Worm (Caenorhabditis elegans) whole organism, L3 larva: ENCODE results near the gene elt-6.

Experiments
- R02D3.7 ChIP-seq: fragments of 150-350 bp; optimal IDR thresholded peaks from 2 replicates; lab custom pipeline; 2014; ENCODE audit warnings: missing biosample characterization, missing genetic modification characterization
- daf-12 ChIP-seq: fragments of 150-350 bp; optimal IDR thresholded peaks from 2 replicates; lab custom pipeline; 2014; ENCODE audit warnings: missing biosample characterization, missing genetic modification reagents, missing genetic modification characterization
- lsy-12 ChIP-seq: sonication (generic microtip); optimal IDR thresholded peaks from 2 replicates; lab custom pipeline; 2016; ENCODE audit warnings: mild to moderate bottlenecking, missing genetic modification characterization, missing compliant biosample characterization
- nfya-1 ChIP-seq: sonication (generic microtip); optimal IDR thresholded peaks from 2 replicates; lab custom pipeline; 2017; ENCODE audit warnings: missing genetic modification characterization, mild to moderate bottlenecking, missing compliant biosample characterization, antibody characterized with exemption, moderate library complexity; ENCODE audit not compliant: insufficient read depth
- unc-62 ChIP-seq: fragments of 150-350 bp; sonication (generic microtip); optimal IDR thresholded peaks from 4 replicates; lab custom pipeline; 2014; ENCODE audit warnings: missing biosample characterization, missing genetic modification reagents, missing genetic modification characterization

DNA sequence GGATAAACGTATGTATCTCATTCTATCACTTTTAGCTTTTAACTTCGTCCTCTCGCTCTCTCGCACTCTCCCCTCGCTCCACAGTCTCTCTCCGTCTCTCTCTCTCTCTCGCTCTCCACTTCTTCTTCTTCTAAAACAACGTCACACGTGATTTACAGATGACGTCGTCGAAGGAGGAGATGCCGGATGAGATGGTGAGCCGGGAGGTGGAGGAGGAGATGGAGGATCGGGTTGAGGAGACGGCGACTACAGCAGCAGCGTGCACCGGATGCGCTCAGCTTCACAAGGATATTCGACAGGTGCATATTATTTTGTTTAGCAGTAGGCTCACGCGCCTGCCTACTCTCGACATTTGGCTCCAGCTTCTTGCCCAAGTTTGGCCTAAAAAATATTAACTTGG is at the start of gene elt-6:
- TF ChIP-seq R02D3.7 (tag; lab: Kevin White, UChicago): no peak
- no peak for TF ChIP-seq lsy-12
- no peak for TF ChIP-seq unc-62
- no peak for TF ChIP-seq nfya-1 (tag; lab: Kevin White, UChicago)
- no peak for TF ChIP-seq daf-12 (tag; lab: Kevin White, UChicago)
